Worm (Caenorhabditis elegans) whole organism, L1 larva: ENCODE results near the gene ZC513.14.

Source experiments
- C34B4.2 ChIP-seq: sonication (generic microtip); optimal IDR thresholded peaks from 2 replicates; lab custom pipeline; 2017; ENCODE audit warnings: mild to moderate bottlenecking, missing genetic modification characterization, missing compliant biosample characterization
- aly-2 ChIP-seq: fragments of 150-350 bp; optimal IDR thresholded peaks from 2 replicates; lab custom pipeline; 2014; ENCODE audit warnings: missing biosample characterization, missing genetic modification characterization
- ama-1 ChIP-seq: fragments of 150-350 bp; optimal IDR thresholded peaks from 2 replicates; lab custom pipeline; 2014
- blmp-1 ChIP-seq: fragments of 150-350 bp; optimal IDR thresholded peaks from 2 replicates; lab custom pipeline; 2014; ENCODE audit warnings: missing biosample characterization, missing genetic modification characterization
- ceh-8 ChIP-seq: fragments of 200-800 bp; sonication (Bioruptor generic); optimal IDR thresholded peaks from 2 replicates; lab custom pipeline; 2018; ENCODE audit warnings: mild to moderate bottlenecking, missing genetic modification characterization, moderate library complexity, missing compliant biosample characterization
- ceh-88 ChIP-seq: fragments of 200-800 bp; sonication (Bioruptor generic); IDR thresholded peaks from 2 replicates; pipeline ENCODE4 v1.3.6; 2022; ENCODE audit warnings: missing genetic modification characterization, missing compliant biosample characterization
- efl-1 ChIP-seq, 4 experiments: fragments of 150-350 bp; optimal IDR thresholded peaks in 3 of 4; peaks in 1 of 4; 1 replicate in 1 of 4; 2 replicates in 3 of 4; lab custom pipeline; 2014; ENCODE audit warnings: missing biosample characterization in 2 of 4, missing genetic modification characterization in 2 of 4, missing genetic modification reagents in 2 of 4
- egl-13 ChIP-seq: sonication (generic microtip); optimal IDR thresholded peaks from 2 replicates; lab custom pipeline; 2016; ENCODE audit warnings: missing genotype, missing genetic modification reagents, missing genetic modification characterization, missing compliant biosample characterization
- elt-2 ChIP-seq: sonication (generic microtip); optimal IDR thresholded peaks from 2 replicates; lab custom pipeline; 2016; ENCODE audit warnings: missing genetic modification characterization, mild to moderate bottlenecking, inconsistent platforms, missing compliant biosample characterization, missing genetic modification reagents
- elt-3 ChIP-seq, 6 experiments: fragments of 150-350 bp in 1 of 6; sonication (generic microtip); optimal IDR thresholded peaks; 2 replicates each; lab custom pipeline; 2017 to 2018; ENCODE audit warnings: missing biosample characterization in 6 of 6, missing genetic modification characterization in 6 of 6, inconsistent platforms in 1 of 6
- ets-5 ChIP-seq: fragments of 200-800 bp; sonication (Bioruptor generic); IDR thresholded peaks from 2 replicates; pipeline ENCODE4 v1.3.6; 2022; ENCODE audit warnings: missing genetic modification characterization, missing compliant biosample characterization
- fkh-10 ChIP-seq: sonication (generic microtip); optimal IDR thresholded peaks from 2 replicates; lab custom pipeline; 2017; ENCODE audit warnings: missing biosample characterization, missing genetic modification reagents, missing genetic modification characterization
- fkh-4 ChIP-seq: sonication (generic microtip); optimal IDR thresholded peaks from 2 replicates; lab custom pipeline; 2016; ENCODE audit warnings: missing compliant biosample characterization, missing genetic modification characterization, borderline replicate concordance
- grh-1 ChIP-seq: fragments of 200-800 bp; sonication (Bioruptor generic); IDR thresholded peaks from 2 replicates; pipeline ENCODE4 v1.3.6; 2022; ENCODE audit warnings: missing genetic modification reagents, missing genetic modification characterization, missing compliant biosample characterization
- hlh-4 ChIP-seq: sonication (generic microtip); optimal IDR thresholded peaks from 2 replicates; lab custom pipeline; 2016; ENCODE audit warnings: mild to moderate bottlenecking, missing genetic modification characterization, missing compliant biosample characterization
- isw-1 ChIP-seq: fragments of 200-800 bp; sonication (Bioruptor generic); IDR thresholded peaks from 2 replicates; pipeline ENCODE4 v1.3.6; 2022; ENCODE audit warnings: missing genetic modification characterization, missing compliant biosample characterization
- jun-1 ChIP-seq: fragments of 150-350 bp; optimal IDR thresholded peaks from 2 replicates; lab custom pipeline; 2014; ENCODE audit warnings: missing biosample characterization, missing genetic modification reagents, missing genetic modification characterization
- lin-14 ChIP-seq: fragments of 200-800 bp; sonication (Bioruptor generic); optimal IDR thresholded peaks from 2 replicates; lab custom pipeline; 2018; ENCODE audit warnings: mild to moderate bottlenecking, missing genetic modification characterization, moderate library complexity, missing compliant biosample characterization
- lin-35 ChIP-seq, 2 experiments: fragments of 150-350 bp; optimal IDR thresholded peaks; 2 replicates each; lab custom pipeline; 2014; ENCODE audit warnings: missing biosample characterization in 2 of 2, missing genetic modification characterization in 2 of 2, missing genetic modification reagents in 2 of 2
- lir-3 ChIP-seq: sonication (generic microtip); optimal IDR thresholded peaks from 2 replicates; lab custom pipeline; 2016; ENCODE audit warnings: mild to moderate bottlenecking, missing genetic modification characterization, moderate library complexity, missing compliant biosample characterization; ENCODE audit not compliant: poor library complexity
- lsy-2 ChIP-seq, 2 experiments: fragments of 150-350 bp; optimal IDR thresholded peaks; 2 replicates each; lab custom pipeline; 2014; ENCODE audit warnings: missing biosample characterization in 2 of 2, missing genetic modification characterization in 2 of 2
- mef-2 ChIP-seq: fragments of 150-350 bp; optimal IDR thresholded peaks from 2 replicates; lab custom pipeline; 2014; ENCODE audit warnings: missing biosample characterization, missing genetic modification characterization
- nhr-19 ChIP-seq: fragments of 200-800 bp; sonication (Bioruptor generic); conservative IDR thresholded peaks from 2 replicates; pipeline ENCODE4 v1.3.6; 2022; ENCODE audit warnings: missing genetic modification characterization, missing compliant biosample characterization
- nhr-20 ChIP-seq: sonication (generic microtip); optimal IDR thresholded peaks from 2 replicates; lab custom pipeline; 2016; ENCODE audit warnings: mild to moderate bottlenecking, missing genetic modification characterization, missing compliant biosample characterization
- nhr-28 ChIP-seq: fragments of 150-350 bp; optimal IDR thresholded peaks from 2 replicates; lab custom pipeline; 2014; ENCODE audit warnings: missing biosample characterization, missing genetic modification characterization
- nhr-47 ChIP-seq: sonication (generic microtip); optimal IDR thresholded peaks from 2 replicates; lab custom pipeline; 2016; ENCODE audit warnings: mild to moderate bottlenecking, missing genetic modification characterization, moderate library complexity, missing compliant biosample characterization
- nhr-71 ChIP-seq: sonication (generic microtip); optimal IDR thresholded peaks from 2 replicates; lab custom pipeline; 2016; ENCODE audit warnings: mild to moderate bottlenecking, missing genetic modification characterization, moderate library complexity, missing compliant biosample characterization
- nhr-76 ChIP-seq: sonication (generic microtip); optimal IDR thresholded peaks from 2 replicates; lab custom pipeline; 2017; ENCODE audit warnings: missing biosample characterization, missing genetic modification characterization
- nhr-84 ChIP-seq: sonication (generic microtip); optimal IDR thresholded peaks from 2 replicates; lab custom pipeline; 2017; ENCODE audit warnings: missing biosample characterization, missing genetic modification characterization
- nhr-90 ChIP-seq: sonication (generic microtip); optimal IDR thresholded peaks from 2 replicates; lab custom pipeline; 2016; ENCODE audit warnings: mild to moderate bottlenecking, missing genetic modification characterization, missing compliant biosample characterization; ENCODE audit not compliant: poor library complexity
- pag-3 ChIP-seq: sonication (generic microtip); optimal IDR thresholded peaks from 2 replicates; lab custom pipeline; 2017; ENCODE audit warnings: missing genetic modification characterization, mild to moderate bottlenecking, missing compliant biosample characterization, antibody characterized with exemption, borderline replicate concordance; ENCODE audit not compliant: insufficient read depth
- pqm-1 ChIP-seq: sonication (generic microtip); optimal IDR thresholded peaks from 3 replicates; lab custom pipeline; 2017; ENCODE audit warnings: missing biosample characterization, missing genetic modification characterization
- skn-1 ChIP-seq: fragments of 150-350 bp; optimal IDR thresholded peaks from 2 replicates; lab custom pipeline; 2014; ENCODE audit warnings: missing biosample characterization, missing genetic modification characterization
- snpc-4 ChIP-seq: fragments of 150-350 bp; optimal IDR thresholded peaks from 2 replicates; lab custom pipeline; 2014; ENCODE audit warnings: missing biosample characterization, missing genetic modification characterization
- sox-4 ChIP-seq: sonication (generic microtip); optimal IDR thresholded peaks from 2 replicates; lab custom pipeline; 2016; ENCODE audit warnings: missing genetic modification characterization, missing compliant biosample characterization
- tbx-2 ChIP-seq: sonication (generic microtip); optimal IDR thresholded peaks from 2 replicates; lab custom pipeline; 2016; ENCODE audit warnings: missing genetic modification characterization, missing compliant biosample characterization
- vab-15 ChIP-seq: sonication (generic microtip); optimal IDR thresholded peaks from 2 replicates; lab custom pipeline; 2017; ENCODE audit warnings: missing genotype, mild to moderate bottlenecking, missing genetic modification characterization, missing compliant biosample characterization
- xbp-1 ChIP-seq: sonication (generic microtip); optimal IDR thresholded peaks from 2 replicates; lab custom pipeline; 2016; ENCODE audit warnings: missing genetic modification characterization, missing compliant biosample characterization
- zag-1 ChIP-seq: fragments of 150-350 bp; optimal IDR thresholded peaks from 2 replicates; lab custom pipeline; 2014; ENCODE audit warnings: missing biosample characterization, missing genetic modification characterization
- zip-4 ChIP-seq: fragments of 200-800 bp; sonication (Bioruptor generic); optimal IDR thresholded peaks from 2 replicates; lab custom pipeline; 2018; ENCODE audit warnings: mild to moderate bottlenecking, missing genetic modification characterization, moderate library complexity, missing compliant biosample characterization
- ztf-4 ChIP-seq: fragments of 150-350 bp; optimal IDR thresholded peaks from 2 replicates; lab custom pipeline; 2014; ENCODE audit warnings: missing biosample characterization, missing genetic modification characterization

Gene ZC513.14

DNA sequence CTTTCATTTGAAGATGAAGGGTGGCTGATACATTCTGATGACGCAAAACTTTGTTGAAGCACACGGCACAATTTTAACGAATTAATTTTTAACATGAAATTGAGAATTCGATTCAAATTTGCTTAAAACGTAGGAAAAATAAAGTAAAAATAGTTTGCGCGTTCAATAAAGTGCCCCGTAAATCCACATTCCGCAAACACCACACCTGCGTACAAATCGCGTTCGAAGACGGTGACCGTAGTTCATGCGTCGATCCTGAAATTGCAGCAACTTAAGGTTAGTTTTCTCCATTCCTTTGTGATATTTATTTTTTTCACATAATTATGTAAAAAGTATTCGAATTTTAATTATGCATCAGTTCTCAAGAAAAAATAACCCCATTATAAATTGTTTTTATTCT lies 11.1 kb downstream of the ZC513.14 start, which contains the start of gene F43H9.3 (continued):
- TF ChIP-seq lir-3 (no peak), elt-3 (tag; optimal IDR thresholded peaks at IDR 0.05; lab: Kevin White, UChicago) (no peak), nhr-19 (GFP tag; lab: Robert Waterston, UW) (no peak), vab-15 (tag; lab: Kevin White, UChicago) (no peak), C34B4.2 (no peak), nhr-76 (tag; lab: Kevin White, UChicago) (no peak)

DNA sequence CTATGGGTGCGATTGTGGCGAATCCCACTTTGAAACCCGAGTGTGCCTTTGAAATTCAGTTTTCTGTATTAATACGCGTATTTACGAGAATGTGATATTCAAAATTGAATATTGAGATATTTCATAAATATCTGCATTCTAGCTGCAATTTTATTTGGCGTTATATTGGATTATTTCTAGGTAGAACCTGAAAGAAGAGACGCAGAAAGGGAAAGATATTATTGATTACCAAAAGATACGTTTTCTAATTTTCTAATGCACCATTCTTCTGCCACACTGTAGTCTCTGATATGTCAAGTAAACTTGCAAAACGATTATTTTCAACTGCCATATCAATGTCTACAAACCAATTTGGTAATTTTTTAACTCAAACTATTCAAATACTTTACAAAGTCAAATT lies 13.8 kb downstream of the ZC513.14 start, which contains the start of gene ech-3:
ech-3 (plus strand) TSS at position 178 of the 400 bp plus-strand sequence.
- TF ChIP-seq C34B4.2 (no peak), ets-5 (no peak), nhr-20 (tag; lab: Kevin White, UChicago) (peak; percentile 31), mef-2 (tag; lab: Kevin White, UChicago) (no peak), fkh-10 (GFP tag; lab: Kevin White, UChicago) (no peak), ceh-8 (GFP tag; lab: Kevin White, UChicago) (no peak), lin-14 (GFP tag; lab: Kevin White, UChicago) (no peak), nhr-47 (tag; lab: Kevin White, UChicago) (no peak), xbp-1 (no peak), tbx-2 (no peak), nhr-90 (no peak), aly-2 (no peak), ztf-4 (no peak), sox-4 (no peak), lsy-2 (tag; optimal IDR thresholded peaks at IDR 0.05; lab: Kevin White, UChicago) (no peak), nhr-71 (tag; lab: Kevin White, UChicago) (no peak), fkh-4 (no peak), zip-4 (GFP tag; lab: Kevin White, UChicago) (no peak), ceh-88 (GFP tag; lab: Robert Waterston, UW) (no peak), lin-35 (GFP tag; optimal IDR thresholded peaks at IDR 0.05; lab: Kevin White, UChicago) (peak in 1 of 2 experiments; percentile 30), skn-1 (tag; lab: Kevin White, UChicago) (no peak), isw-1 (GFP tag; lab: Robert Waterston, UW) (no peak), pag-3 (tag; lab: Kevin White, UChicago) (no peak), nhr-28 (no peak), snpc-4 (tag; lab: Kevin White, UChicago) (no peak), blmp-1 (tag; lab: Kevin White, UChicago) (peak; percentile 8), ama-1 (lab: Kevin White, UChicago) (no peak), efl-1 (optimal IDR thresholded peaks at IDR 0.05; lab: Kevin White, UChicago) (peak in 1 of 2 experiments; percentile 5), efl-1 (GFP tag; optimal IDR thresholded peaks at IDR 0.05 in 1 of 2; lab: Kevin White, UChicago) (peak in 1 of 2 experiments; percentile 84), hlh-4 (tag; lab: Kevin White, UChicago) (no peak), zag-1 (tag; lab: Kevin White, UChicago) (no peak), grh-1 (GFP tag; lab: Robert Waterston, UW) (no peak)

DNA sequence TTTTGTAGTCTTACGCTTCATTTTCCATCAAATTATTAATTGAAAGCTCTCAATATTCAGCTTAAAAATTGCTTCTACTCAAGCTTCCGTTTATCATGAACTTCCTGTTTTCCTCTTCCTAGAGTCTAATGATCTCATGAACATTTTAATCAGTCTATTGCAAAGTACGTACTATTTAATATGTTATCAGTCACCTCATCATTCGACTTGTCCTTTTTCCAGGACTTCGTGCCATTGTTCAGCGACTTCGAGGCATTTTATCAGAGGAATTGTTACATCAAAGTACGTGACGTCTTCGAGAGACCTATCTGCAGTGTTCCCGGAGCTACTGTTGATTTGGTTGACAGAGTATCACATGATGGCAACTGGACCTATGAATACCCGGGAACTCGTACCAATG lies 16.1 kb downstream of the ZC513.14 start:
- TF ChIP-seq jun-1 (tag; lab: Kevin White, UChicago) (no peak), pqm-1 (peak; percentile 1), zip-4 (GFP tag; lab: Kevin White, UChicago) (no peak), aly-2 (no peak), egl-13 (no peak), elt-2 (tag; lab: Kevin White, UChicago) (peak; percentile 17), nhr-84 (tag; lab: Kevin White, UChicago) (no peak)
